Worm (Caenorhabditis elegans) whole organism, L4 larva: ENCODE data around the gene F41H8.1.

Experiments used
- attf-4 ChIP-seq: sonication (generic microtip); optimal IDR thresholded peaks from 3 replicates; lab custom pipeline; 2017; ENCODE audit warnings: missing biosample characterization, missing genetic modification characterization
- ceh-62 ChIP-seq: sonication (generic microtip); optimal IDR thresholded peaks from 2 replicates; lab custom pipeline; 2017; ENCODE audit warnings: missing biosample characterization, missing genetic modification characterization
- ceh-82 ChIP-seq: sonication (generic microtip); optimal IDR thresholded peaks from 2 replicates; lab custom pipeline; 2017; ENCODE audit warnings: missing biosample characterization, missing genetic modification characterization
- dpl-1 ChIP-seq: fragments of 150-350 bp; optimal IDR thresholded peaks from 2 replicates; lab custom pipeline; 2014; ENCODE audit warnings: missing biosample characterization, missing genetic modification reagents, missing genetic modification characterization
- fos-1 ChIP-seq: fragments of 150-350 bp; optimal IDR thresholded peaks from 2 replicates; lab custom pipeline; 2014; ENCODE audit warnings: missing biosample characterization, missing genetic modification characterization
- nhr-237 ChIP-seq: sonication (generic microtip); optimal IDR thresholded peaks from 2 replicates; lab custom pipeline; 2017; ENCODE audit warnings: missing biosample characterization, missing genetic modification characterization
- snpc-4 ChIP-seq: fragments of 150-350 bp; optimal IDR thresholded peaks from 2 replicates; lab custom pipeline; 2014; ENCODE audit warnings: missing biosample characterization, missing genetic modification characterization
- ztf-11 ChIP-seq: fragments of 150-350 bp; optimal IDR thresholded peaks from 2 replicates; lab custom pipeline; 2014; ENCODE audit warnings: missing biosample characterization, missing genetic modification characterization

DNA sequence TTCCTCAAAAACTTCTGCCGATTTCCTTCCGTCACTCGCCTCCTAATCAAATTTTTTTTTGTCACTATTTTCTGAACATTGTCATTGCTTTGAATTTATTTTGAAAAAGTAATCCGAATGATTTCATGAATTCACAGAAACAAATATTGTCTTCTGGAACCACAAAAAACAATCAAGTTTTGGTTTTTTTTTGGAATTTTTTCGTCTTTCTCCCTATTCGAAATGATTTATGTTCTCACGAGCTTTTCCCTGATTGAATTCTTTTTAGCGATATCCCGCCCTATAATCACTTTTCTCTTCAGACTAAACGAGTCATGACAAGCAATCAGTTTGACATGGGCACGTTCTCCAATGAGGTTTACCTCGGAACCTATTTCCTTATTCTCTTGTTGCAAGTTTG lies at the start of gene F41H8.1:
- TF ChIP-seq fos-1 (tag; lab: Kevin White, UChicago) (no peak), ztf-11 (tag; lab: Kevin White, UChicago) (no peak), dpl-1 (GFP tag; lab: Kevin White, UChicago) (no peak), ceh-62 (tag; lab: Kevin White, UChicago) (no peak), attf-4 (tag; lab: Kevin White, UChicago) (no peak), ceh-82 (tag; lab: Kevin White, UChicago) (no peak), snpc-4 (tag; lab: Kevin White, UChicago) (no peak), nhr-237 (tag; lab: Kevin White, UChicago) (no peak)
